Worm (Caenorhabditis elegans): ENCODE data around the gene gcy-27.

The gcy-27 gene

ce11 chrIV:17461222-17461707 is 24.8 kb upstream of the gcy-27 start, which contains the start of gene rif-1.1:
Gene rif-1.1, minus strand, starts transcription at chrIV:17461272.
- peak; percentile 10 for TF ChIP-seq pha-4 (tag; optimal IDR thresholded peaks at IDR 0.05)
- no peak for TF ChIP-seq mab-5 (tag; optimal IDR thresholded peaks at IDR 0.05)
- TF ChIP-seq ham-2 (GFP tag; optimal IDR thresholded peaks at IDR 0.05) = no peak
- TF ChIP-seq zip-8 (tag; optimal IDR thresholded peaks at IDR 0.05) = no peak
- TF ChIP-seq ceh-43 (GFP tag; optimal IDR thresholded peaks at IDR 0.05) = no peak
- no peak for TF ChIP-seq nhr-237 (tag; optimal IDR thresholded peaks at IDR 0.05)
- no peak for TF ChIP-seq nhr-12 (tag; optimal IDR thresholded peaks at IDR 0.05)
- TF ChIP-seq ces-1 (GFP tag; optimal IDR thresholded peaks at IDR 0.05) = peak; percentile 6
- TF ChIP-seq bed-3 (GFP tag; optimal IDR thresholded peaks at IDR 0.05) = no peak
- TF ChIP-seq mls-2 (tag; optimal IDR thresholded peaks at IDR 0.05) = peak; percentile 29
- TF ChIP-seq flh-1 (GFP tag; optimal IDR thresholded peaks at IDR 0.05) = no peak
- TF ChIP-seq nhr-28 (tag; optimal IDR thresholded peaks at IDR 0.05) = no peak
- TF ChIP-seq unc-120 (tag; optimal IDR thresholded peaks at IDR 0.05; ENCODE audit: poor library complexity, severe bottlenecking) = no peak
- TF ChIP-seq M03D4.4 (tag; optimal IDR thresholded peaks at IDR 0.05) = no peak
- TF ChIP-seq mep-1 (tag; optimal IDR thresholded peaks at IDR 0.05) = peak; percentile 11
- no peak for TF ChIP-seq blmp-1 (tag; optimal IDR thresholded peaks at IDR 0.05)
- TF ChIP-seq ztf-11 (tag; optimal IDR thresholded peaks at IDR 0.05) = no peak
- peak; percentile 82 for TF ChIP-seq lsy-2 (tag; optimal IDR thresholded peaks at IDR 0.05)
- TF ChIP-seq sptf-1 (tag; optimal IDR thresholded peaks at IDR 0.05) = no peak
- no peak for TF ChIP-seq sem-2 (GFP tag; optimal IDR thresholded peaks at IDR 0.05)
- no peak for TF ChIP-seq ceh-83 (GFP tag; optimal IDR thresholded peaks at IDR 0.05)
- TF ChIP-seq nhr-2 (tag; optimal IDR thresholded peaks at IDR 0.05) = no peak
- TF ChIP-seq lin-13 (tag; optimal IDR thresholded peaks at IDR 0.05) = no peak
- no peak for TF ChIP-seq elt-1 (tag; optimal IDR thresholded peaks at IDR 0.05; ENCODE audit: borderline replicate concordance, insufficient read depth)
- no peak for TF ChIP-seq hlh-1 (tag; optimal IDR thresholded peaks at IDR 0.05)
- no peak for TF ChIP-seq cnd-1 (tag; optimal IDR thresholded peaks at IDR 0.05)
- peak; percentile 24 for TF ChIP-seq drap-1 (GFP tag; optimal IDR thresholded peaks at IDR 0.05)
- TF ChIP-seq unc-39 (tag; optimal IDR thresholded peaks at IDR 0.05) = no peak

ce11 chrIV:17453996-17454395 is 17.5 kb upstream of the gcy-27 start:
- TF ChIP-seq ceh-39 (tag; optimal IDR thresholded peaks at IDR 0.05) (no peak), nhr-237 (tag; optimal IDR thresholded peaks at IDR 0.05) (no peak)

ce11 chrIV:17453200-17453599 is 16.7 kb upstream of the gcy-27 start:
- TF ChIP-seq lin-32 (GFP tag; optimal IDR thresholded peaks at IDR 0.05) (no peak), blmp-1 (tag; optimal IDR thresholded peaks at IDR 0.05) (peak; percentile 1), ham-2 (GFP tag; optimal IDR thresholded peaks at IDR 0.05) (peak; percentile 37)

ce11 chrIV:17450443-17450842 is 14.0 kb upstream of the gcy-27 start, which contains the start of gene F11E6.8:
Gene F11E6.8, minus strand, starts transcription at chrIV:17450543.
- TF ChIP-seq zip-8 (tag; optimal IDR thresholded peaks at IDR 0.05) = no peak
- no peak for TF ChIP-seq ceh-43 (GFP tag; optimal IDR thresholded peaks at IDR 0.05)
- no peak for TF ChIP-seq nhr-2 (tag; optimal IDR thresholded peaks at IDR 0.05)
- no peak for TF ChIP-seq unc-62 (GFP tag; optimal IDR thresholded peaks at IDR 0.05)
- TF ChIP-seq unc-39 (tag; optimal IDR thresholded peaks at IDR 0.05) = no peak
- TF ChIP-seq nhr-76 (tag; optimal IDR thresholded peaks at IDR 0.05) = no peak
- no peak for TF ChIP-seq snpc-4 (tag; optimal IDR thresholded peaks at IDR 0.05)
- TF ChIP-seq elt-1 (tag; optimal IDR thresholded peaks at IDR 0.05; ENCODE audit: borderline replicate concordance, insufficient read depth) = no peak
- TF ChIP-seq sem-2 (GFP tag; optimal IDR thresholded peaks at IDR 0.05) = no peak
- TF ChIP-seq nhr-28 (tag; optimal IDR thresholded peaks at IDR 0.05) = no peak
- no peak for TF ChIP-seq tbx-8 (GFP tag; optimal IDR thresholded peaks at IDR 0.05)
- TF ChIP-seq unc-120 (tag; optimal IDR thresholded peaks at IDR 0.05; ENCODE audit: poor library complexity, severe bottlenecking) = no peak
- TF ChIP-seq sptf-1 (tag; optimal IDR thresholded peaks at IDR 0.05) = no peak
- no peak for TF ChIP-seq hlh-1 (tag; optimal IDR thresholded peaks at IDR 0.05)
- no peak for TF ChIP-seq lin-13 (tag; optimal IDR thresholded peaks at IDR 0.05)
- no peak for TF ChIP-seq drap-1 (GFP tag; optimal IDR thresholded peaks at IDR 0.05)
